Fruit fly (Drosophila melanogaster): ENCODE measurements around the gene CG14712.
A peak's percentile ranks its signal among the peaks of the same experiment; 100 is the strongest.

CG14712 gene

DNA sequence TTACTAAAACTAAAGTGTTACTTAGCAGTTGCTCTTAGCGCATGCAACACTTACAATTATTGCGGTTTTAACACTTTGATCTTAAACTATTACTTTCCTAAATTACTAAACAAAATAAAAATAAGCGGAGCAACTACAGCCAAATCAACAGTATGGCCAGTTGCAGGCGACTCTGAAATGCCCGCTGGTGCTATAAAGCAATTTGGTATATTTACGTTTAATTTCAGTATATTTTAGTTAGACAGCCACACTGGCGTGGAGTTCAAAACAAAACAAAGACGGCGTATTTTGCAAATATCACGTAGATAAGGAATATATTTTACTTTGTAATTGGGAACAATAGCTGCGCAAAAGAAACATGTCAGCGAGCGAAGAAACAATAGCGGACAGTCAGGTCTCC is 51.0 kb downstream of the CG14712 start, which contains the start of the genes Taf12 and Ho (continued):
- TF ChIP-seq pan (optimal IDR thresholded peaks at IDR 0.05) (no peak), pan (GFP tag; optimal IDR thresholded peaks at IDR 0.05 in 1 of 2, IDR thresholded peaks at IDR 0.05 in 1 of 2) (no peak), CG2129 (GFP tag; IDR thresholded peaks at IDR 0.05; ENCODE audit: partially characterized antibody) (no peak), phol (tag; optimal IDR thresholded peaks at IDR 0.05) (peak; percentile 30), sna (GFP tag; IDR thresholded peaks at IDR 0.05; ENCODE audit: partially characterized antibody) (no peak), jumu (GFP tag; optimal IDR thresholded peaks at IDR 0.05) (no peak), nmo (GFP tag; optimal IDR thresholded peaks at IDR 0.05) (peak; percentile 29), ewg (GFP tag; optimal IDR thresholded peaks at IDR 0.05) (no peak), CG17361 (GFP tag; IDR thresholded peaks at IDR 0.05) (no peak), CG5245 (GFP tag; optimal IDR thresholded peaks at IDR 0.05) (no peak), CG1603 (tag; optimal IDR thresholded peaks at IDR 0.05) (peak; percentile 59), CG12744 (GFP tag; optimal IDR thresholded peaks at IDR 0.05) (no peak), CG11093 (GFP tag; IDR thresholded peaks at IDR 0.05) (no peak), CG15601 (tag; optimal IDR thresholded peaks at IDR 0.05) (peak; percentile 9), Kr (GFP tag; optimal IDR thresholded peaks at IDR 0.05) (no peak), CG12071 (GFP tag; optimal IDR thresholded peaks at IDR 0.05) (no peak), slbo (GFP tag; IDR thresholded peaks at IDR 0.05) (no peak), ci (GFP tag; IDR thresholded peaks at IDR 0.05) (peak; percentile 42; the same call in 1 of the 3 replicates), CG33213 (GFP tag; optimal IDR thresholded peaks at IDR 0.05) (peak; percentile 43), ATbp (GFP tag; optimal IDR thresholded peaks at IDR 0.05) (no peak), cg (GFP tag; optimal IDR thresholded peaks at IDR 0.05) (no peak), MTF-1 (GFP tag; optimal IDR thresholded peaks at IDR 0.05; ENCODE audit: borderline replicate concordance) (no peak), Max (GFP tag; optimal IDR thresholded peaks at IDR 0.05) (no peak), lab (GFP tag; optimal IDR thresholded peaks at IDR 0.05) (no peak), CG10209 (GFP tag; optimal IDR thresholded peaks at IDR 0.05) (no peak), fu2 (GFP tag; optimal IDR thresholded peaks at IDR 0.05) (no peak), CG6765 (GFP tag; optimal IDR thresholded peaks at IDR 0.05) (no peak), CG30403 (GFP tag; optimal IDR thresholded peaks at IDR 0.05) (no peak), CG8359 (GFP tag; optimal IDR thresholded peaks at IDR 0.05; ENCODE audit: borderline replicate concordance) (no peak), usp (GFP tag; optimal IDR thresholded peaks at IDR 0.05) (no peak), Jarid2 (GFP tag; optimal IDR thresholded peaks at IDR 0.05) (peak; percentile 7), CG10959 (GFP tag; IDR thresholded peaks at IDR 0.05) (no peak), CG11723 (GFP tag; optimal IDR thresholded peaks at IDR 0.05) (no peak), pzg (GFP tag; optimal IDR thresholded peaks at IDR 0.05) (peak; percentile 88), CG10654 (GFP tag; optimal IDR thresholded peaks at IDR 0.05) (no peak), CG7556 (GFP tag; optimal IDR thresholded peaks at IDR 0.05) (no peak), dan (GFP tag; IDR thresholded peaks at IDR 0.05) (no peak), Hr78 (GFP tag; optimal IDR thresholded peaks at IDR 0.05) (no peak), CG3281 (GFP tag; optimal IDR thresholded peaks at IDR 0.05) (no peak), dmrt99B (tag; optimal IDR thresholded peaks at IDR 0.05) (no peak), lmd (GFP tag; IDR thresholded peaks at IDR 0.05) (no peak)

Measured in whole organism, embryonic.